Worm (Caenorhabditis elegans) whole organism, L4 larva: ENCODE data around the gene F49F1.4.

Experiments used
- D1046.2 ChIP-seq: fragments of 200-800 bp; sonication (Bioruptor generic); IDR thresholded peaks from 2 replicates; pipeline ENCODE4 v1.3.6; 2022; ENCODE audit warnings: missing genetic modification characterization, missing compliant biosample characterization
- F10B5.3 ChIP-seq: sonication (generic microtip); optimal IDR thresholded peaks from 2 replicates; lab custom pipeline; 2016; ENCODE audit warnings: mild to moderate bottlenecking, missing genetic modification characterization, missing compliant biosample characterization
- F26F4.8 ChIP-seq: fragments of 200-800 bp; sonication (Bioruptor generic); conservative IDR thresholded peaks from 2 replicates; pipeline ENCODE4 v1.3.6; 2022; ENCODE audit warnings: missing genetic modification characterization, missing compliant biosample characterization
- F37D6.2 ChIP-seq: sonication (generic microtip); optimal IDR thresholded peaks from 2 replicates; lab custom pipeline; 2016; ENCODE audit warnings: mild to moderate bottlenecking, missing genetic modification characterization, missing compliant biosample characterization
- ZK337.2 ChIP-seq: fragments of 200-800 bp; sonication (Bioruptor generic); IDR thresholded peaks from 2 replicates; pipeline ENCODE4 v1.3.6; 2022; ENCODE audit warnings: missing genetic modification reagents, missing genetic modification characterization, missing compliant biosample characterization
- aha-1 ChIP-seq: fragments of 150-350 bp; peaks from one replicate; lab custom pipeline; 2014; ENCODE audit warnings: missing biosample characterization, missing genetic modification characterization
- ceh-32 ChIP-seq: sonication (generic microtip); optimal IDR thresholded peaks from 2 replicates; lab custom pipeline; 2016; ENCODE audit warnings: mild to moderate bottlenecking, missing genetic modification characterization, missing compliant biosample characterization; ENCODE audit not compliant: poor library complexity
- daf-16 ChIP-seq, 3 experiments: sonication (generic microtip); optimal IDR thresholded peaks; 2 replicates each; lab custom pipeline; 2016 to 2017; ENCODE audit warnings: missing genetic modification characterization in 3 of 3, missing genetic modification reagents in 3 of 3, mild to moderate bottlenecking in 2 of 3, missing compliant biosample characterization in 2 of 3, missing biosample characterization in 1 of 3, moderate library complexity in 1 of 3
- dmd-6 ChIP-seq: fragments of 200-800 bp; sonication (Bioruptor generic); IDR thresholded peaks from 2 replicates; pipeline ENCODE4 v1.3.6; 2022; ENCODE audit warnings: missing genetic modification reagents, missing genetic modification characterization, missing compliant biosample characterization
- dmd-9 ChIP-seq: fragments of 200-800 bp; sonication (Bioruptor generic); IDR thresholded peaks from 2 replicates; pipeline ENCODE4 v1.3.6; 2022; ENCODE audit warnings: missing genetic modification reagents, missing genetic modification characterization, missing compliant biosample characterization
- duxl-1 ChIP-seq: sonication (generic microtip); optimal IDR thresholded peaks from 2 replicates; lab custom pipeline; 2016; ENCODE audit warnings: mild to moderate bottlenecking, missing genetic modification characterization, moderate library complexity, missing compliant biosample characterization; ENCODE audit not compliant: poor library complexity
- dve-1 ChIP-seq: sonication (generic microtip); optimal IDR thresholded peaks from 2 replicates; lab custom pipeline; 2017; ENCODE audit warnings: antibody characterized with exemption, mild to moderate bottlenecking, missing genetic modification characterization, missing compliant biosample characterization; ENCODE audit not compliant: insufficient read depth
- egl-27 ChIP-seq: sonication (generic microtip); optimal IDR thresholded peaks from 3 replicates; lab custom pipeline; 2017; ENCODE audit warnings: missing biosample characterization, missing genetic modification reagents, missing genetic modification characterization
- egl-43 ChIP-seq: fragments of 200-800 bp; sonication (Bioruptor generic); IDR thresholded peaks from 2 replicates; pipeline ENCODE4 v1.3.6; 2022; ENCODE audit warnings: missing genetic modification reagents, missing genetic modification characterization, missing compliant biosample characterization
- gei-8 ChIP-seq: fragments of 200-800 bp; sonication (Bioruptor generic); optimal IDR thresholded peaks from 2 replicates; lab custom pipeline; 2018; ENCODE audit warnings: mild to moderate bottlenecking, missing genetic modification characterization, missing compliant biosample characterization
- hlh-11 ChIP-seq: fragments of 200-800 bp; sonication (Bioruptor generic); optimal IDR thresholded peaks from 2 replicates; lab custom pipeline; 2018; ENCODE audit warnings: mild to moderate bottlenecking, missing genetic modification characterization, missing compliant biosample characterization
- hlh-30 ChIP-seq: sonication (generic microtip); optimal IDR thresholded peaks from 2 replicates; lab custom pipeline; 2017; ENCODE audit warnings: antibody characterized with exemption, mild to moderate bottlenecking, missing genetic modification characterization, missing compliant biosample characterization; ENCODE audit not compliant: insufficient read depth
- hmg-1.1 ChIP-seq: fragments of 200-800 bp; sonication (Bioruptor generic); IDR thresholded peaks from 2 replicates; pipeline ENCODE4 v1.3.6; 2022; ENCODE audit warnings: missing genetic modification reagents, missing genetic modification characterization, missing compliant biosample characterization
- lsy-2 ChIP-seq, 2 experiments: fragments of 150-350 bp in 1 of 2; sonication (generic microtip) in 1 of 2; optimal IDR thresholded peaks; 2 replicates each; lab custom pipeline; 2014 to 2017; ENCODE audit warnings: missing biosample characterization in 2 of 2, missing genetic modification characterization in 2 of 2
- mep-1 ChIP-seq: fragments of 150-350 bp; sonication (generic microtip); optimal IDR thresholded peaks from 3 replicates; lab custom pipeline; 2014; ENCODE audit warnings: missing biosample characterization, missing genetic modification characterization
- mxl-2 ChIP-seq: fragments of 200-800 bp; sonication (Bioruptor generic); conservative IDR thresholded peaks from 2 replicates; pipeline ENCODE4 v1.3.6; 2022; ENCODE audit warnings: missing genetic modification reagents, missing genetic modification characterization, missing compliant biosample characterization
- nhr-102 ChIP-seq: sonication (generic microtip); optimal IDR thresholded peaks from 2 replicates; lab custom pipeline; 2016; ENCODE audit warnings: mild to moderate bottlenecking, missing genetic modification characterization, moderate library complexity, missing compliant biosample characterization
- nhr-237 ChIP-seq: sonication (generic microtip); optimal IDR thresholded peaks from 2 replicates; lab custom pipeline; 2017; ENCODE audit warnings: missing biosample characterization, missing genetic modification characterization
- nhr-28 ChIP-seq: fragments of 150-350 bp; optimal IDR thresholded peaks from 2 replicates; lab custom pipeline; 2014; ENCODE audit warnings: missing biosample characterization, missing genetic modification characterization
- nhr-76 ChIP-seq: fragments of 150-350 bp; optimal IDR thresholded peaks from 2 replicates; lab custom pipeline; 2014; ENCODE audit warnings: missing biosample characterization, missing genetic modification characterization
- nhr-77 ChIP-seq: fragments of 150-350 bp; optimal IDR thresholded peaks from 2 replicates; lab custom pipeline; 2014; ENCODE audit warnings: missing biosample characterization, missing genetic modification characterization
- pha-4 ChIP-seq, 2 experiments: fragments of 150-350 bp in 1 of 2; fragments of 200-800 bp in 1 of 2; sonication (Bioruptor generic) in 1 of 2; IDR thresholded peaks in 1 of 2; optimal IDR thresholded peaks in 1 of 2; 2 replicates each; pipeline versions ENCODE4 v1.3.6 to Lab custom; 2014 to 2022; ENCODE audit warnings: missing genetic modification characterization in 2 of 2, missing genetic modification reagents in 2 of 2, missing biosample characterization in 1 of 2, missing compliant biosample characterization in 1 of 2
- sdz-12 ChIP-seq: fragments of 200-800 bp; sonication (Bioruptor generic); optimal IDR thresholded peaks from 2 replicates; lab custom pipeline; 2018; ENCODE audit warnings: mild to moderate bottlenecking, missing genetic modification characterization, missing compliant biosample characterization
- set-16 ChIP-seq: fragments of 200-800 bp; sonication (Bioruptor generic); IDR thresholded peaks from 2 replicates; pipeline ENCODE4 v1.3.6; 2022; ENCODE audit warnings: missing genetic modification reagents, missing genetic modification characterization, missing compliant biosample characterization
- unc-39 ChIP-seq: sonication (generic microtip); optimal IDR thresholded peaks from 2 replicates; lab custom pipeline; 2017; ENCODE audit warnings: missing biosample characterization, missing genetic modification characterization
- unc-62 ChIP-seq, 3 experiments: fragments of 150-350 bp in 1 of 3; sonication (generic microtip); optimal IDR thresholded peaks in 2 of 3; peaks in 1 of 3; 1 replicate in 1 of 3; 2 replicates in 2 of 3; lab custom pipeline; 2014 to 2017; ENCODE audit warnings: missing biosample characterization in 3 of 3, missing genetic modification characterization in 3 of 3, missing genetic modification reagents in 3 of 3, missing genotype in 1 of 3
- vab-7 ChIP-seq: fragments of 200-800 bp; sonication (Bioruptor generic); IDR thresholded peaks from 2 replicates; pipeline ENCODE4 v1.3.6; 2022; ENCODE audit warnings: missing genetic modification reagents, missing genetic modification characterization, missing compliant biosample characterization

F49F1.4 gene

DNA sequence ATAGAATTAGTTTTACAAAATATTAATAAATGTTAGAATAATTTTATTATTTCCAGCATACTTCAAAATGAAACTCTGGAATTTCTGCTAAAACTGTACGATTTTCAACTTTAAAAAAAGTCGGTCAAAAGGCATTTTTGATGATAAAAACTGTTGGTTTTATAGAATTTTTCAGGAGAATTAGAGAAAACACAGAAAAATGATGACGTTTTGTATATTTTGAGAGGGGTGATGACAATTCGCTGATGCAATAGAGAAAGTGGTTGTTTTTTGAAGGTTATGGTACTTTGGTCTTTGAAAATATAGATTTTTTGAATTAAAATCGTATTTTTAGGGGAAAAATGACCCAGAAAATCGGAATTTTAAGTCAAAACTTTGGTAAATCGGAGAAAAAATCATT is 30.5 kb downstream of the F49F1.4 start:
- TF ChIP-seq lsy-2 (tag; optimal IDR thresholded peaks at IDR 0.05; lab: Kevin White, UChicago) (peak in 1 of 2 experiments; percentile 17), hlh-30 (tag; lab: Kevin White, UChicago) (peak; percentile 47), vab-7 (GFP tag; lab: Robert Waterston, UW) (no peak), hlh-11 (peak; percentile 23), F26F4.8 (no peak), mep-1 (tag; lab: Kevin White, UChicago) (peak; percentile 7), dve-1 (tag; lab: Kevin White, UChicago) (peak; percentile 52), nhr-77 (tag; lab: Kevin White, UChicago) (peak; percentile 23), daf-16 (GFP tag; optimal IDR thresholded peaks at IDR 0.05; lab: Kevin White, UChicago) (no peak), daf-16 (tag; optimal IDR thresholded peaks at IDR 0.05; lab: Kevin White, UChicago) (peak; percentile 83), D1046.2 (GFP tag; lab: Robert Waterston, UW) (no peak), nhr-237 (no peak), F37D6.2 (tag; lab: Kevin White, UChicago) (no peak), nhr-28 (tag; lab: Kevin White, UChicago) (peak; percentile 35), dmd-6 (GFP tag; lab: Robert Waterston, UW) (peak; percentile 29; the same call in 1 of the 2 replicates)

DNA sequence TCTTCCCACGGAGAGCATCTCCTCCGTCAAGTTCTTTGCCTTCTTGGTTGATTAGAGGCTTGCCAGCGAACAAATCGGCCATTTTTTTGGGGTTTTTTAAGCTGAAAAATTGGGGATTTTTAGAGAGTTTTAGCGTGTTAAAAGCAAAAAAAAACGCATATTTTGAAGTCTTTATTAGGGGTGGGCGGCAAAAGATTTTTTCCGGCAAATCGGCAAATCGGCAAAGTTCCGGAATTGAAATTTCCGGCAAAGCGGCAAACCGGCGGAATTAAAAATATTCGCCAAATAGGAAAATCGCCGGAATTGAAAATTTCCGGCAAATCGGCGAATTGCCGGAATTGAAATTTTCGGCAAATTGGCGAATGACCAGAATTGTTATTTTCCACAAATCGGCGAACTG is 31.4 kb downstream of the F49F1.4 start, which contains the start of gene C35B1.5:
Gene C35B1.5 (minus strand): TSS at position 101 of the 400 bp plus-strand sequence.
- TF ChIP-seq unc-39 (tag; lab: Kevin White, UChicago) (no peak), hmg-1.1 (GFP tag; lab: Robert Waterston, UW) (no peak), egl-43 (GFP tag; lab: Robert Waterston, UW) (no peak), set-16 (GFP tag; lab: Robert Waterston, UW) (no peak), nhr-76 (tag; lab: Kevin White, UChicago) (no peak), pha-4 (GFP tag; IDR thresholded peaks at IDR 0.05; lab: Robert Waterston, UW) (no peak), pha-4 (tag; optimal IDR thresholded peaks at IDR 0.05; lab: Kevin White, UChicago) (no peak), egl-27 (no peak), ZK337.2 (GFP tag; lab: Robert Waterston, UW) (no peak), dve-1 (tag; lab: Kevin White, UChicago) (no peak)

DNA sequence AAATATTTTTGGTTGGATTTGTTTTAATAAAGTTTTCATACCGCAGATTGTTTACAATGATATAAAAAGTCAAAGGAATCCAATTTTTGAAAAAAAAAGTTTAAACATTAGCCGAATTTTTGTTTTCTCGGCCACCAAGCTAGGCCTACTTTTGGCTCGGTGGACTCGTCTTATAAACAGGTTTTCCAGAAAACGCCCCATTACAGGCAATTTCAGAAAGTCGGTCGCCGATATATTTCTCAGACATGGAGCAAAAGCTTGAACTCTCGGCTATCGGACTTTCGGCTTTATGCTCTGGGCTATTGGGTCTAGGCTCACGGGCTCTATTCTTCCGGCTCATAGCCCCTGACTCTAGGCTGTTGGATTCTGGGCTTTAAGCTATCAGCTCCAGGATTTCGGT is 32.4 kb downstream of the F49F1.4 start:
- no peak for TF ChIP-seq sdz-12 (GFP tag; lab: Kevin White, UChicago)
- no peak for TF ChIP-seq ZK337.2 (GFP tag; lab: Robert Waterston, UW)
- TF ChIP-seq ceh-32 (tag; lab: Kevin White, UChicago), result no peak
- no peak for TF ChIP-seq F10B5.3 (tag; lab: Kevin White, UChicago)
- TF ChIP-seq dmd-9 (GFP tag; lab: Robert Waterston, UW), result no peak
- TF ChIP-seq daf-16 (GFP tag; optimal IDR thresholded peaks at IDR 0.05; lab: Kevin White, UChicago), result no peak
- TF ChIP-seq daf-16 (tag; optimal IDR thresholded peaks at IDR 0.05; lab: Kevin White, UChicago), result peak; percentile 2
- peak; percentile 44 for TF ChIP-seq aha-1 (tag; lab: Kevin White, UChicago)
- TF ChIP-seq nhr-102 (tag; lab: Kevin White, UChicago), result peak; percentile 42
- no peak for TF ChIP-seq mxl-2 (GFP tag; lab: Robert Waterston, UW)
- no peak for TF ChIP-seq gei-8 (GFP tag; lab: Kevin White, UChicago)

DNA sequence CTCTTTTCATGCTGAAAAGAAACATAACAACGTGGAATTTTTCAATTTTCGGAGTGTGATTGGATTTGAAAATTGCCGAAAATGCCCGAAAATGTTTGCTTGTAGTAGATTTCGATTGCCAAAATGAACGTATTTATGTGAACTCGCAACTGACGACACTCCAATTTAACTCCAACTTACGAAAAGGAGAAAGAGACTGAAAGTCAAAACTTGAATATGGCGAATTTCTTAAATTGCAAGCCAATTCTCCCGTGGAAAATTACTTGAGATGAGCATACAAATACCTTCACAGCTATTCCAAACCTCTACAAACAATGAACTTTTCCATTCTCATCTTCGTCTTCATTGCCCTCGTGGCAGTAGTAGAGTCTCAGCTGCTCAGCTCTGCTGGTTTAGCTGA is 32.9 kb downstream of the F49F1.4 start:
- TF ChIP-seq unc-62 (GFP tag; optimal IDR thresholded peaks at IDR 0.05 in 1 of 2; lab: Kevin White, UChicago) (peak in 1 of 2 experiments; percentile 93), unc-62 (tag; optimal IDR thresholded peaks at IDR 0.05; lab: Kevin White, UChicago) (no peak), duxl-1 (tag; lab: Kevin White, UChicago) (no peak)
- TF ChIP-seq, all 104 proteins: peak for 1
